Fruit fly (Drosophila melanogaster): ENCODE data around the gene Tig.

DNA sequence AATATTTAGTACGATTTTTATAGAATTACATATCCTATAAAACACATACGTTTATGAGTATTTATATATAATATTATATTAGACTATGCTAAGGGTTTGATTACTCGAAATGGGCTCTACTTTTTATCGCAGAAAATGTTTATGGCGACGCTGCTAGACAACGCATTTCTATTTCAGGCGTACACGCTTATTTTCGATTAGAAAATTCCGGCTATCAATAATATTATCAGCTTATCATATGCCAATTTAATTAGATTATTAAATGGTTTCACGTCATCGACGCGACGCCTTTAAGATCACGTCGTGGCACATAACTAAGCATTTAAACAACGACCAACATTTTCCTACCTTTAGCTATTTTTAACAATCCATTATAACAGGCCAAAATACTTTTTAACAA lies 3.2 kb upstream of the Tig start:
- TF ChIP-seq insv (optimal IDR thresholded peaks at IDR 0.05): no peak
- TF ChIP-seq h (optimal IDR thresholded peaks at IDR 0.05): no peak
- no peak for TF ChIP-seq ttk (optimal IDR thresholded peaks at IDR 0.05)
- TF ChIP-seq psq (optimal IDR thresholded peaks at IDR 0.05): no peak
- no peak for TF ChIP-seq Sin3A (optimal IDR thresholded peaks at IDR 0.05)
- no peak for TF ChIP-seq Myc (optimal IDR thresholded peaks at IDR 0.05)
